Worm (Caenorhabditis elegans): Measurements from ENCODE around the gene ZK829.1.

DNA sequence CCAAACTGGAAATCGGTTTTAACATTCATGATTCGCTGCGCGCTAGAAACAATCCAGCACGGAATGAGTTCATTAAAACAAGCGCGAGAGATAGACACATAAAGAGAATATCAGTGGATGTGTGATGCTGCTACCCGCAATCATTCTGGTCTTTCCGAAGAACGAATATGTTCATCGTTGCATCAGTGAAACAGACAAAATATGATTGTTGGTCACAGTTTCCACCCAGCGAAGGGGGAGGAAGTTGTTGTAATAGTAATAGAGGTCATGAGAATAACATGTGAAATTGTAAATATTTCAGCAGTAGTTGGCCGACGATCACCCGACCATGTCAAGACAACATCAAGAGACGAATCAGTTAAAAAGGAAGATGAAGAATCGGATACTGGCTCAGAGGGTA is 41.0 kb downstream of the ZK829.1 start:
- TF ChIP-seq ama-1 (optimal IDR thresholded peaks at IDR 0.05) = no peak
- no peak for TF ChIP-seq flt-1 (GFP tag; IDR thresholded peaks at IDR 0.05)
- no peak for TF ChIP-seq hmbx-1 (tag; optimal IDR thresholded peaks at IDR 0.05)
- TF ChIP-seq hmg-4 (GFP tag; optimal IDR thresholded peaks at IDR 0.05) = no peak
- TF ChIP-seq tra-4 (tag; optimal IDR thresholded peaks at IDR 0.05) = no peak
- TF ChIP-seq pes-1 (GFP tag; IDR thresholded peaks at IDR 0.05) = no peak
- no peak for TF ChIP-seq tbx-11 (GFP tag; IDR thresholded peaks at IDR 0.05)
- TF ChIP-seq ets-7 (tag; optimal IDR thresholded peaks at IDR 0.05) = no peak
- no peak for TF ChIP-seq B0310.2 (tag; optimal IDR thresholded peaks at IDR 0.05)
- no peak for TF ChIP-seq sea-1 (GFP tag; conservative IDR thresholded peaks at IDR 0.05)
- no peak for TF ChIP-seq ceh-36 (tag; optimal IDR thresholded peaks at IDR 0.05)
- no peak for TF ChIP-seq hnd-1 (tag; optimal IDR thresholded peaks at IDR 0.05)
